Fruit fly (Drosophila melanogaster): ENCODE measurements around the gene CG17124.

dm6 chr2L:10781252-10781651 is 25.1 kb upstream of the CG17124 start:
- TF ChIP-seq CG3032 (tag; optimal IDR thresholded peaks at IDR 0.05), result no peak
- TF ChIP-seq vri (GFP tag; optimal IDR thresholded peaks at IDR 0.05), result no peak
- no peak for TF ChIP-seq Gug (GFP tag; IDR thresholded peaks at IDR 0.05)
- no peak for TF ChIP-seq CG16779 (tag; optimal IDR thresholded peaks at IDR 0.05)
- no peak for TF ChIP-seq CG6163 (GFP tag; IDR thresholded peaks at IDR 0.05)
- TF ChIP-seq CG8119 (GFP tag; IDR thresholded peaks at IDR 0.05), result no peak
- no peak for TF ChIP-seq CG32006 (GFP tag; optimal IDR thresholded peaks at IDR 0.05)
